Fruit fly (Drosophila melanogaster) whole organism, larva: ENCODE data around the gene Cals.

Source experiments
- noc ChIP-seq: fragments of 200-800 bp; sonication (Bioruptor generic); optimal IDR thresholded peaks from 3 replicates; lab custom pipeline; 2019; ENCODE audit warnings: missing biosample characterization, mild to moderate bottlenecking, missing genetic modification characterization, moderate library complexity

Gene Cals

DNA sequence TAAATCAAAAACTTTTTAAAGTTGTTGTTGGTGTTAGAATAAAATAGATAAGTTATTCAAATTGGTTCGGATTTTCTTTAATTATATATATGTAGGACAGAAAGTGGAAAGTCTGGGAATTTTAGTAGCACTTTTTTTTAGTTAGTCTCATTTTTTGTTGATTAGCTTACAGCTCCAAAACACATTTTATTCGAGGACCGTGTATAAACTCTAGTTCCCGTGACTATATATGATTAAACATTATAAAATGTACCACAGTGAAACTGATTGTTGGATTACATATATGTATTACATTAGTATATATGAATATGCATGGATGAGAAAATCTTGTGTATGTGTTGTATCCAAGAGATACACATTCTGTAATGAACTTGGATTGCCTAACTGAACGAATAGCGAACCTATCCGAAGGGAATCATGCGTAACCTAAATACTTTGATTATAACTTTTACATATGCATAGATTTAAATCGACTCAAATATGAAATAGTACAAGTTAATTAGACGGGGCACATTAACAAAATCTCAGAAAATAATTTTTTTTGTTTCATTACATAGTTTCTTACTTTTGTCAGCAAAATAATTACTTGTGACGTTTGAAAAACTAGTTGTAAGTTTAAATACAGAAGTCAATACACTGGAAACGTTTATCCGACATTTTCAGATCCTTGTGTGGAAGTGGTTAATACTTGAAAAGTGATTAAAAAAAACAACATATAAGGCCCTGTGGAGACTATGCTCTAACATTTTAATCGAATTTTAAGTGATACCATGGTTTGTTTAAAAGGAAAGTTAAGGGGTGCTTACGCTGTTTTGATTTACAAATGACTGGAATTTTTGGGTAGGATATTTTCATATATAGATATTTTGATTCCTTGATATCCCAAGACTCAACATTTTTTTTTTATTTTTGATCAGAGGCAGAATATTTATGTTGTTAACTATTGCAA lies at the start of gene Cals:
Gene Cals (minus strand): TSS at position 700 of the 949 bp plus-strand sequence.
- TF ChIP-seq noc (tag; lab: Kevin White, UChicago) = no peak

DNA sequence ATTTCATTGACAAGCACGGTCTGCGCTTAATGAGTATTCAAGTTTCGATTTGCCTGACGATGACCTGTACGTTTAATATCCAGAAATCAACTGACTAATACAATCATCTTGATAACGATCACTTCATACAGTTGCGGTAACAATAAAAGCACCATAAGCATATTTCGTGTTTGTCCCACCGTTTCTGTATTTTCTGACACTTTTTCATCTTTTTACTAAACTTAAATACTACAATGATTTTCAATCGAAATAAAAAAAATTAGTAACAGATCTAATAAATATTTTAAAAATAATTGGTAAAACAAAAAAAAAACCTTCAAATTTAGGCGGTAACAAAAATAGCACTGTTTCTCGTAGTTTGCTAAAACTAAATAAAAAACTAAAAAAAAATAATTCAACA lies 38.9 kb upstream of the Cals start, which contains the start of gene CG32017:
Gene CG32017 (minus strand): TSS at position 101 of the 400 bp plus-strand sequence.
- no peak for TF ChIP-seq noc (tag; lab: Kevin White, UChicago)

DNA sequence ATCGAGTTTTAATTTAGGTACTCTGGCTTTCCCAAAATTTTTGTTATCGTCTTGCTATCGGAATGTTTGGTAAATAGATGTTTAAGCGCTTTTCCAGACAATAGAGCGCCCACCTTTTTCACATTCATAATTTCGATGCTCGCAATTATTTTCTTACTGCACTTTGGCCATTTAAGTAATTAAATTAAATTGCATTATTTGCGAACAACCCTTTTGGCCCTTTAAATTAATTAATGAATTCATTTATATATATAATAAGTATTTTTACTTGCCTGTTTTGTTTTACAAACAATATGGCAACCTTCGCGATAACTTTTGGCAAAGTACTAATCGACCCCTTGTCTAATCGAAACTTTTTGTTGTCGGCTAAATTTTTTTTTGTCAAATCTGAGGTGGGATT lies 33.1 kb upstream of the Cals start:
- TF ChIP-seq noc (tag; lab: Kevin White, UChicago) = no peak

DNA sequence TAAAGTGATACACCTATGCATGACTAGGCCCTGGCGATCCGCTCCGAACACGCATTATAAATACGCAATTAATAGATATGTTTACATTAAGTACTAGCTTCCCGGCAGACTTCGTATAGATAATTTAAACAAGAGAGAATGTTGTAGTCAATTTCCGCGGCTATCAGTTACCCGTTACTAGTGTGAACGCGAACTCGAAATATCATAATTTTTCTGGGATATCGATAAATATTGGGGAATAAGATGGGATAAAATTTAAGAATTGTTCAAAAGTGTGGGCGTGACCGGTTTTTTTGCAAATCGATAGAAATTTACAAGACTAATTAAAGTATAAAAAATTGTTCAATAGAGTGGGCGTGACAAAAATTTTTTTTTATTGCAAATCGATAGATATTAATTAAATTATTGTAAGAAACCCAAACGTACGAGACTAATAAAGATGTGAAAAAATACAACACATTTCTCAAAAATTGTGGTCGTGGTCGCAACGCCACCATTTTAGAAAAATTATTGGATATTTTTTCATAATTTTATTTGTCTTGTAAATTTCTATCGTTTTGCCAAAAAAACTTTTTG lies 24.9 kb upstream of the Cals start:
- TF ChIP-seq noc (tag; lab: Kevin White, UChicago) = no peak

DNA sequence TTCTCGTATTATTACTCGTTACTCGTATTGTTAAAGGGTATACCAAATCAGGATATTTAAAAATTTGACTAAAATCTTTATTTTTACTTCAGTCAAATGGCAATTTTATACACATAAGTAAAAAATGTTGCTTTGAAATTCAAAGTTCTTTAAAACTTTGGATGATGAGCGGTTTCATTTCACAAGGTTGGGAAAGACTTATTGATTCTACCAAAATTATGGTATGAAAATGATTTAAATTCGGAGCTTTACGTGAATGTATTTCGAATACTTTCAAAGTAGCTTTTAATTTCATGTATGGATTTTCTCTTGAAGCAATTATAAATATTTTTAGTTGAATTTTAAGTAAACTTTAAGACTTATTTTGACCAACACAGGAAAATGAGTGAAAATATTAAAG lies 24.0 kb upstream of the Cals start, which contains the start of gene Kif3C:
Gene Kif3C (plus strand): TSS at position 301 of the 400 bp plus-strand sequence.
- TF ChIP-seq noc (tag; lab: Kevin White, UChicago) = no peak

DNA sequence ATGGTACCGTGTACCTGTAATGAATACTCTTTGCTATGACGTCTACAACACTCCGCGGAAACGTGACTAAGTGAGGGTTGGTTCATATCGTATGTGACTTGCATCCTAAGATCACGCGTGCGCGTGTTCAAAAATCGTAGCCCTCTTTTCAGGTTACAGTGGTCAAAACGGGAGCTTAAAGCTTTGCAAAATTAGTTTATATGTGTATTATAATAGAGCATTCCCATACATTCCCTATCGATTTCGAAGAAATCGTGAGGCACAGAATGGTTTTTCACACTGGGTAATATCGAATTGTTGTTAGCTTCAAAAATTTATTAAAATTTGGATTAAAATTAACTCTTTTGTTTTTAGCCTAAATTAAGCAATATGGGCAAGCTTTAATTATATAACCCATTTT lies 23.3 kb upstream of the Cals start:
- no peak for TF ChIP-seq noc (tag; lab: Kevin White, UChicago)

DNA sequence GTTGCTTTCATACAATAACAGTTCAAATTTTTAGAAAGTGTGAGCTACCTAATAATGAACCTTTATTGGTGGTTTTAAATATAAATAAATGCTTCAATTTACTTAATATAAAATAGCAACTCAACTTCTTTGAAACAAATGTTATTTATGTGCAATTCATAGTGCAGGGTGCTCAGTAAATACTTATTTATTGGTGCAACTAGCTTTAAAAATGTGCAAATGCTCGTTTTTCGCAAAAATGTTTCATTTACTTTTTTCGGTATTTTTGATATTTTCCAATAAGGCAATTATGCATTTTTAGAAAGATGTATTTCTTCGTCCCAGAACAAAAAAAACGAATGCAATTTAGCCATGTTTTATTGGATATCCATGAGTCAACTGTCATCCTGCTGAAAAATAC lies 21.6 kb upstream of the Cals start:
- TF ChIP-seq noc (tag; lab: Kevin White, UChicago) = no peak

DNA sequence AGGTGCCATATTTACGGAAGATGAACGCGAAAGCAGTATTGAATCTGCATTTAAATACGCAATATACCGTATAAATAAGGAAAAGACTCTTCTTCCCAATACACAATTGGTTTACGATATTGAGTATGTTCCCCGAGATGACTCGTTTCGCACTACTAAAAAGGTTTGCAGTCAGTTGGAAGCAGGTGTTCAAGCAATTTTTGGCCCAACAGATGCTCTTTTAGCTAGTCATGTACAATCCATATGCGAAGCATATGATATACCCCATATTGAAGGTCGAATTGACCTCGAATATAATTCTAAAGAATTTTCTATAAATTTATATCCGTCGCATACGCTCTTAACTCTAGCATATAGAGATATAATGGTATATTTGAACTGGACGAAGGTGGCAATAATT lies 3.8 kb upstream of the Cals start:
- TF ChIP-seq noc (tag; lab: Kevin White, UChicago) = no peak

DNA sequence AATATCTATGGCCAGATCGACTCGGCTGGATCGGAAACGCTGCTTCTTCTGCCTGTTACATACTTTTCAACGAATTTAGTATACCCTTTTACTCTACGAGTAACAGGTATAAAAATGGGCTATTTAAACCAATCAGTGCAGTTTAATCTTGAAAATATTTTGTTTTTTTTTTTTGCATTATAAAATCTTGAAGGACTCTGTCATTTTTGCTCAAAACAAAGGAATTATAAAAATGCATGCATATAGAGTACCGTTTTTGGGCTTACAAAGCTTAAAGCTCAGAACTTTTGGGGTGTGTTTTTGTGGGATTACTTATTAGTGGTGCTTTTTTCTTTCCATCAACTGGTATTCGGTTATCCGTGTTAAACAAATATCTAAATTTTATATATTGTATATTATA lies 3.1 kb upstream of the Cals start, which contains the start of gene CG11155:
Gene CG11155 (plus strand): TSS at position 313 of the 400 bp plus-strand sequence.
- no peak for TF ChIP-seq noc (tag; lab: Kevin White, UChicago)

DNA sequence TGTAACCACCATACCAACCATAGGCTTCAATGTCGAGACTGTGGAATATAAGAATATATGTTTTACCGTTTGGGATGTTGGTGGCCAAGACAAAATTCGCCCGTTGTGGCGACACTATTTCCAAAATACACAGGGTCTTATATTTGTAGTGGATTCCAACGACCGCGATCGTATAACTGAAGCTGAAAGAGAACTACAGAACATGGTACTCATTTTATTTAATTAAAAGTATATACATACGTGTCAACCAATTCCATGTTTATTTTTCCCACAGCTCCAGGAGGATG lies 1.3 kb upstream of the Cals start:
- no peak for TF ChIP-seq noc (tag; lab: Kevin White, UChicago)

DNA sequence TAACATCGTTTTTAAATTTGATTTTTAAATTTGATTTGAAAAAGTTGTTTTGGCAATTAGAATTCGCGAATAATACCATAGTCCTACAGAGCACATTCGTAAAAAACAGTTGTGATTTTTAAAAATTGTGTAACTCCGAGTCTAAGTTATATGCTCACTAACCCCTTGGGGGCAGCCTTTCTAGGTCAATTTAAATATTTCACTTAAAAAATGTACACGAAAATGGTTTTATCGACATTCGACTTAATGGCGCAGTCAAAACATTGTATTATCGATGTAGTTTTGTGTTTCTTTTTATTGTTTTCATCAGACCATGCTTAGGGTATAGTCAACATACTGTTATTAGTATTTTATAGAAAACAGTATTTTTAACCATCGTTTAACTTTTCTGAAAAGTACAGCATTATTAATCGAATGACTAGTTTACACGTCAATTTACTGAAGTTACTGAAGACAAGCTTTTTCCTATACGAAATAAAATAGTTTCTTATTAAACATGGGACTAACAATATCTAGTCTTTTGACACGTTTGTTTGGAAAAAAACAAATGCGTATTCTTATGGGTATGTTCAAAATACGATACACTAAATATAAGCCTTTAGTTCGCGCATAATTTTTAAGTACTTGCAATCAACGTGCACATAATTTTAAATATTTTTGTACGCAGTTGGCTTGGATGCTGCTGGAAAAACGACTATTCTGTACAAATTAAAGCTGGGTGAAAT lies 774 bp upstream of the Cals start, which contains the start of gene Arf4:
Gene Arf4 (plus strand): TSS at position 399 of the 725 bp plus-strand sequence.
- no peak for TF ChIP-seq noc (tag; lab: Kevin White, UChicago)

DNA sequence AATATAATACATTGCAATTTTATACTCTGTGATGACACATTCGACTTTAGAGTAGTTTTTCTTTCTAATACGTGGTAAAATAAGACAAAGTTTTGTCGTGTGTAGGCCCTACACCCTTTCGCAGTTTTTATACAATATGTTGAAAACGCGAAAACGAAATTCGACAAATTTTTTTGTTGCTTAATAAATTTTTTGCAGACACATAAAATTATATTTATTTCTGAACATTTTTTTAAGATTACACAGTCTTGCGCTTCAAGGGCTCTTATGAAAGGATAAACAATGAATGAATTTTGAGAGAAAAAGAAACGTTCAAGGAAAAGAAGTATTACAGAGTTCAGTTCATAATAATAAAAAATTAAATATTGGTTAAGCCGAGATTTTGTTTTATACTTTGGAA lies 1.3 kb downstream of the Cals start:
- no peak for TF ChIP-seq noc (tag; lab: Kevin White, UChicago)

DNA sequence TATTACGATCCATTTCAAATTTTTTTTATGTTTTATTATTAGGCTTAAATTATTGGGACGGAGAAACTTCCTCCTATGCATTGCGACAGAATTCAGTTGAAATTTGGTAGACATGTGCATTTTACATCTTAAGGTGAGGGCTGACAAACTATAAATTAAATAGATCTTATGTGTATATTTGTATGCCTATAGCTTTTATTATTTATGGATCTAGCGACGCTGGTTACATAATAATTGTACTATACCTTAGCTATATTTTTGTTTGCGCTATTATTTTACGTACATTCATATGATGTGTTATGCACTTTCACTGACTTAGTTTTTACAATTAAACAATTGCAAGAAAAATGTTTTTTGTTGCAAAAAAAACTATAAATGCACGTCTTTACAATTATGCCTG lies 7.9 kb downstream of the Cals start:
- TF ChIP-seq noc (tag; lab: Kevin White, UChicago) = no peak

DNA sequence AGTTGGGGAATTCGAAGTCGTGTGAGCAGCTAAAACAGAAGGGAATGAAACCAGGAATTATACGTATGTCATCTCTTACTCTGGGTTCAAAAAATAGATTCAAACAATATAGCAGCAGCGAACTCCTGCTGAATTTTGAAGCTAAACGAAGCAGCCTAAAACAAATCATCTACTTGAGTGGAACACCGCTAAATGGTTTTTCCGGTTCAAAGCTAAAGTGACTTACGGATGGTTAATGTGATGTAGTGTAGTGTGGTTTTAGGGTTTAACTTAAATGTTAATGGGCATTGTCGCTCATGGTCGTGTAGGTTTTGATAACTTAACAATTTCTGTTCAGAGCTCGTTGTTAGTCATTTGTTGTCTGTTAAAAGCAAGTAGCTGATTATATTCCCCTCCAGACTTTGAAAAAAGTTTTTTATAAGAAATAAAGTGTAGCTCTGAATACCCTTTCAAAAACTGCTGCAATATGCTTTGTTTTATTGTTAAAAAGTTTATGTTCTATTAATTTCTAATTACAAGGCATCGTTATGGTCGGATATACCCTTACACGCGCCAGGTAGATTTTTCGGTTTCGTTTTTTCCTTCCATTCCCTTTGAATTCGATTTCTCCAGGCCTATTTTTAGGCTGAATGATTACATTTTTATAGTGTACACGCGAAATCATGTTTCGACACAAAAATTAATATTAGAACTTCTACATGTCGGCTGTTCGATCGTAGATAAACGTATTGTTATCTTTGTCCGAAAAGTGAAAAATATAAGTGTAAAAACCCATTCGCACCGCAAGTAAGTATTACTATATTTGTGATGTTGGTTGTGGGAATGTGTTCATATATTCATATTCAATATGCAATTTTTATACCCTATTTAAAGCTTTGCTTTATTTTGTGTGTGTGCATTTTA lies 10.0 kb downstream of the Cals start:
- no peak for TF ChIP-seq noc (tag; lab: Kevin White, UChicago)

DNA sequence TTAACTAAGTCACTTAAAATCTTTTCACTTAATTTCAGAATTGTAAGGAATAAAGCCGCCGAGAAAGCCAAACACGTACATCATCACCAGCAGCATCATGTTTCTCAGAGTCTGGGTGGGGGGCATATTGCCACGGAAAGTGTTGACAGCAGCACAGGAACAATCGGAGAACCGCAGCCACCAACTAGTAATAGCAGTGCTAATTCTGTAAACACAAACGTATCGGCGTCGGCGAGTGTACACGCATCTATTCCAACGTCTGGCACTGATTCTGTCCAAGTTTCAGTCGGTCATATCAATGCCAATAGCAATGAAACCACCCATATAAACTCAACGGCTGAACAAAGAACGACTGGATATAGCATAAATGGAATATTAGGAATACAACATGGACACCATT lies 17.0 kb downstream of the Cals start:
- no peak for TF ChIP-seq noc (tag; lab: Kevin White, UChicago)
